Worm (Caenorhabditis elegans) whole organism, L3 larva: Measurements from ENCODE around the gene srh-216.

ENCODE experiments used
- R02D3.7 ChIP-seq: fragments of 150-350 bp; optimal IDR thresholded peaks from 2 replicates; lab custom pipeline; 2014; ENCODE audit warnings: missing biosample characterization, missing genetic modification characterization
- ZK546.5 ChIP-seq: sonication (generic microtip); optimal IDR thresholded peaks from 2 replicates; lab custom pipeline; 2017; ENCODE audit warnings: missing biosample characterization, missing genetic modification characterization
- ama-1 ChIP-seq: fragments of 150-350 bp; optimal IDR thresholded peaks from 2 replicates; lab custom pipeline; 2018
- ceh-16 ChIP-seq: sonication (generic microtip); optimal IDR thresholded peaks from 2 replicates; lab custom pipeline; 2017; ENCODE audit warnings: missing biosample characterization, missing genetic modification characterization
- ceh-28 ChIP-seq: fragments of 150-350 bp; optimal IDR thresholded peaks from 2 replicates; lab custom pipeline; 2014; ENCODE audit warnings: missing biosample characterization, missing genetic modification reagents, missing genetic modification characterization
- ceh-9 ChIP-seq: sonication (generic microtip); optimal IDR thresholded peaks from 2 replicates; lab custom pipeline; 2018; ENCODE audit warnings: missing biosample characterization, missing genetic modification characterization
- daf-12 ChIP-seq: fragments of 150-350 bp; optimal IDR thresholded peaks from 2 replicates; lab custom pipeline; 2014; ENCODE audit warnings: missing biosample characterization, missing genetic modification reagents, missing genetic modification characterization
- egl-27 ChIP-seq: sonication (generic microtip); optimal IDR thresholded peaks from 4 replicates; lab custom pipeline; 2017; ENCODE audit warnings: missing biosample characterization, missing genetic modification reagents, missing genetic modification characterization
- elt-1 ChIP-seq: fragments of 150-350 bp; optimal IDR thresholded peaks from 2 replicates; lab custom pipeline; 2014; ENCODE audit warnings: missing biosample characterization, missing genetic modification characterization
- elt-2 ChIP-seq: sonication (generic microtip); optimal IDR thresholded peaks from 2 replicates; lab custom pipeline; 2016; ENCODE audit warnings: missing genetic modification reagents, mild to moderate bottlenecking, missing genetic modification characterization, missing compliant biosample characterization
- elt-3 ChIP-seq, 3 experiments: fragments of 150-350 bp in 1 of 3; sonication (generic microtip) in 2 of 3; optimal IDR thresholded peaks; 2 replicates in 2 of 3; 4 replicates in 1 of 3; lab custom pipeline; 2014 to 2017; ENCODE audit warnings: missing biosample characterization in 3 of 3, missing genetic modification characterization in 3 of 3
- eor-1 ChIP-seq, 2 experiments: fragments of 150-350 bp; optimal IDR thresholded peaks; 2 replicates each; lab custom pipeline; 2014 to 2018; ENCODE audit warnings: missing biosample characterization in 2 of 2, missing genetic modification characterization in 2 of 2
- fkh-10 ChIP-seq: sonication (generic microtip); optimal IDR thresholded peaks from 2 replicates; lab custom pipeline; 2017; ENCODE audit warnings: missing biosample characterization, missing genetic modification reagents, missing genetic modification characterization
- fkh-2 ChIP-seq: fragments of 150-350 bp; optimal IDR thresholded peaks from 2 replicates; lab custom pipeline; 2014; ENCODE audit warnings: missing biosample characterization, missing genetic modification reagents, missing genetic modification characterization
- fos-1 ChIP-seq: fragments of 150-350 bp; optimal IDR thresholded peaks from 2 replicates; lab custom pipeline; 2014; ENCODE audit warnings: missing biosample characterization, missing genetic modification characterization
- hmg-11 ChIP-seq: sonication (generic microtip); optimal IDR thresholded peaks from 2 replicates; lab custom pipeline; 2016; ENCODE audit warnings: missing genetic modification characterization, missing compliant biosample characterization
- jun-1 ChIP-seq: fragments of 150-350 bp; optimal IDR thresholded peaks from 2 replicates; lab custom pipeline; 2014; ENCODE audit warnings: missing biosample characterization, missing genetic modification reagents, missing genetic modification characterization
- lin-15B ChIP-seq: fragments of 150-350 bp; optimal IDR thresholded peaks from 2 replicates; lab custom pipeline; 2014; ENCODE audit warnings: missing biosample characterization, missing genetic modification characterization
- lin-39 ChIP-seq: fragments of 150-350 bp; optimal IDR thresholded peaks from 2 replicates; lab custom pipeline; 2018; ENCODE audit warnings: missing biosample characterization, missing genetic modification reagents, missing genetic modification characterization
- nfya-1 ChIP-seq: sonication (generic microtip); optimal IDR thresholded peaks from 2 replicates; lab custom pipeline; 2017; ENCODE audit warnings: missing genetic modification characterization, mild to moderate bottlenecking, missing compliant biosample characterization, antibody characterized with exemption, moderate library complexity; ENCODE audit not compliant: insufficient read depth
- nhr-11 ChIP-seq: fragments of 150-350 bp; optimal IDR thresholded peaks from 2 replicates; lab custom pipeline; 2014; ENCODE audit warnings: missing biosample characterization, missing genetic modification characterization
- nhr-237 ChIP-seq: fragments of 150-350 bp; optimal IDR thresholded peaks from 2 replicates; lab custom pipeline; 2014; ENCODE audit warnings: missing biosample characterization, missing genetic modification characterization
- nhr-25 ChIP-seq: sonication (generic microtip); optimal IDR thresholded peaks from 2 replicates; lab custom pipeline; 2017; ENCODE audit warnings: missing biosample characterization, missing genetic modification characterization
- nhr-43 ChIP-seq: sonication (generic microtip); optimal IDR thresholded peaks from 2 replicates; lab custom pipeline; 2016; ENCODE audit warnings: mild to moderate bottlenecking, missing genetic modification characterization, missing compliant biosample characterization; ENCODE audit not compliant: poor library complexity, severe bottlenecking
- nhr-67 ChIP-seq: fragments of 150-350 bp; optimal IDR thresholded peaks from 2 replicates; lab custom pipeline; 2014; ENCODE audit warnings: missing biosample characterization, missing genetic modification characterization
- nhr-77 ChIP-seq: fragments of 150-350 bp; optimal IDR thresholded peaks from 2 replicates; lab custom pipeline; 2014; ENCODE audit warnings: missing biosample characterization, missing genetic modification characterization
- pha-4 ChIP-seq: fragments of 150-350 bp; optimal IDR thresholded peaks from 2 replicates; lab custom pipeline; 2014; ENCODE audit warnings: missing biosample characterization, missing genetic modification reagents, missing genetic modification characterization
- pqm-1 ChIP-seq: fragments of 150-350 bp; optimal IDR thresholded peaks from 2 replicates; lab custom pipeline; 2017; ENCODE audit warnings: missing biosample characterization, missing genetic modification characterization, inconsistent platforms
- sea-2 ChIP-seq: fragments of 150-350 bp; sonication (generic microtip); optimal IDR thresholded peaks from 4 replicates; lab custom pipeline; 2014; ENCODE audit warnings: missing biosample characterization, missing genetic modification reagents, missing genetic modification characterization
- skn-1 ChIP-seq: fragments of 150-350 bp; optimal IDR thresholded peaks from 2 replicates; lab custom pipeline; 2014; ENCODE audit warnings: missing biosample characterization, missing genetic modification characterization
- unc-39 ChIP-seq: sonication (generic microtip); optimal IDR thresholded peaks from 4 replicates; lab custom pipeline; 2017; ENCODE audit warnings: missing biosample characterization, missing genetic modification characterization
- unc-62 ChIP-seq: fragments of 150-350 bp; sonication (generic microtip); optimal IDR thresholded peaks from 4 replicates; lab custom pipeline; 2014; ENCODE audit warnings: missing biosample characterization, missing genetic modification reagents, missing genetic modification characterization
- zag-1 ChIP-seq: fragments of 150-350 bp; optimal IDR thresholded peaks from 2 replicates; lab custom pipeline; 2014; ENCODE audit warnings: missing biosample characterization, missing genetic modification characterization
- ztf-4 ChIP-seq: fragments of 150-350 bp; optimal IDR thresholded peaks from 2 replicates; lab custom pipeline; 2014; ENCODE audit warnings: missing biosample characterization, missing genetic modification characterization

srh-216 gene

ce11 chrV:16833672-16834071, 6.3 kb upstream of the srh-216 start:
- TF ChIP-seq daf-12 (tag; lab: Kevin White, UChicago) (no peak), ceh-9 (tag; lab: Kevin White, UChicago) (no peak), sea-2 (GFP tag; lab: Kevin White, UChicago) (no peak), fos-1 (tag; lab: Kevin White, UChicago) (no peak), nhr-11 (tag; lab: Kevin White, UChicago) (no peak), pqm-1 (tag; lab: Kevin White, UChicago) (no peak), nhr-77 (tag; lab: Kevin White, UChicago) (no peak), fkh-10 (GFP tag; lab: Kevin White, UChicago) (no peak), nhr-25 (tag; lab: Kevin White, UChicago) (no peak), nhr-67 (no peak), ceh-16 (tag; lab: Kevin White, UChicago) (no peak), pha-4 (tag; lab: Kevin White, UChicago) (no peak), elt-1 (tag; lab: Kevin White, UChicago) (no peak), lin-39 (tag; lab: Kevin White, UChicago) (no peak), elt-2 (tag; lab: Kevin White, UChicago) (no peak), egl-27 (tag; lab: Kevin White, UChicago) (no peak), unc-39 (no peak), ZK546.5 (tag; lab: Kevin White, UChicago) (no peak)

DNA sequence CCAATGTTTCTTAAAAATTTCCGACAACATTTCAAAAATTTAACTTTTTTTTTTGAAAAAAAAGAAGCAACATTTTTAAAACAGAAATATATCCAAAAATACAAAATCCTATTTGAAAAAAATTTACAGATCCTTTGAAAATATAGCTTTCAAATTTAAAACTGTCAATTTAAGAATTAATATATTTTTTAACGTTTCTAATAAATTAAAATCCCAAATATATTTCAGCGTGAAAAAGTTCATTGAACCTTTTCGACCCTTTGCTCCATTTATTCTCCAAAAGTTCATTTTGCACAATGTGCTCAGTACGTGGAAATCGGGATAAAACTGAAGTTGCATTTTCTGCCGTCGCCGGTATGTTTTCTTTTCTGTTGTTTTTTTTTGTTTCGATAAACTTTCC, 5.5 kb upstream of the srh-216 start, which contains the start of gene phy-3:
Gene phy-3 (plus strand): TSS at position 301 of the 400 bp plus-strand sequence.
- TF ChIP-seq eor-1 (tag; optimal IDR thresholded peaks at IDR 0.05; lab: Kevin White, UChicago) (no peak), nfya-1 (tag; lab: Kevin White, UChicago) (no peak), unc-39 (no peak), elt-3 (tag; optimal IDR thresholded peaks at IDR 0.05; lab: Kevin White, UChicago) (no peak), ZK546.5 (tag; lab: Kevin White, UChicago) (no peak)

- TF ChIP-seq fos-1 (tag; lab: Kevin White, UChicago) (no peak), nhr-43 (tag; lab: Kevin White, UChicago) (no peak), ama-1 (lab: Kevin White, UChicago) (no peak), skn-1 (no peak), fkh-2 (tag; lab: Kevin White, UChicago) (no peak), ceh-9 (tag; lab: Kevin White, UChicago) (no peak), nhr-11 (tag; lab: Kevin White, UChicago) (no peak), jun-1 (no peak), ztf-4 (tag; lab: Kevin White, UChicago) (no peak), nhr-67 (no peak), ceh-28 (tag; lab: Kevin White, UChicago) (no peak)
- TF ChIP-seq, all 47 proteins: peak for 0
Measured at ce11 chrV:16831921-16832320, 4.5 kb upstream of the srh-216 start, which contains the start of gene srh-215. srh-215 (minus strand) TSS chrV:16832021.

DNA sequence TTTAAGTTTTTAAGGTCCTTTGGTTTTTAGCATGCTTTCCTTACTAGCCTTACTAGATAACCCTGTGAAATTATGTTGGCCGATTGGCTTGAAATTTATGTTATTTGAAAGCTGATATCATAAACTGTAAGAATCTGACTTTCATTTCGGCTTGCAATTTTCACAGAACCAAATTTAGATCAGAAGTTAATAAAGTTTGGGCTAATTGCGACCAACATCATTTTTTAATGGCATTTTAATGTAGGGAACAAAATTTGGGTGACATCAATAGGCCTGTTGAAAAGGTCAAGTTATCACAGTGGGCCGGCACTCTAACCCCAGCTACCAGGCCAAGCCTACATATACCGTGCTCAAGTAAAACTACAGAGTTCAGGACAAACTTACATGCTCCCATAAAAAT, 3.9 kb upstream of the srh-216 start:
- TF ChIP-seq fos-1 (tag; lab: Kevin White, UChicago) (no peak), unc-62 (GFP tag; lab: Kevin White, UChicago) (no peak), lin-15B (no peak), elt-1 (tag; lab: Kevin White, UChicago) (no peak), hmg-11 (tag; lab: Kevin White, UChicago) (no peak)

ce11 chrV:16829396-16829795, 2.0 kb upstream of the srh-216 start, which contains the start of gene srh-214:
srh-214 (minus strand) TSS chrV:16829755.
- TF ChIP-seq R02D3.7 (tag; lab: Kevin White, UChicago) (no peak), unc-62 (GFP tag; lab: Kevin White, UChicago) (no peak), zag-1 (tag; lab: Kevin White, UChicago) (no peak), nhr-43 (tag; lab: Kevin White, UChicago) (no peak), lin-39 (tag; lab: Kevin White, UChicago) (no peak), ceh-28 (tag; lab: Kevin White, UChicago) (no peak), eor-1 (tag; optimal IDR thresholded peaks at IDR 0.05; lab: Kevin White, UChicago) (no peak), pqm-1 (tag; lab: Kevin White, UChicago) (no peak), hmg-11 (tag; lab: Kevin White, UChicago) (no peak), nhr-237 (no peak), pha-4 (tag; lab: Kevin White, UChicago) (no peak), elt-1 (tag; lab: Kevin White, UChicago) (no peak)
